Fruit fly (Drosophila melanogaster) whole organism, embryonic: ENCODE results near the gene Ndae1.

Experiments
- Ada2b ChIP-seq: fragments of 200-800 bp; sonication (Bioruptor generic); IDR thresholded peaks from 2 replicates; pipeline ENCODE4 v1.3.6; 2022; ENCODE audit warnings: missing biosample characterization, missing genetic modification characterization
- Atf3 ChIP-seq: fragments of 200-800 bp; sonication (Bioruptor generic); optimal IDR thresholded peaks from 3 replicates; lab custom pipeline; 2016; ENCODE audit warnings: missing biosample characterization, missing genetic modification characterization
- Bgb ChIP-seq: fragments of 200-800 bp; sonication (Bioruptor generic); IDR thresholded peaks from 2 replicates; pipeline ENCODE4 v1.3.6; 2022; ENCODE audit warnings: missing biosample characterization, missing genetic modification characterization; ENCODE audit not compliant: partially characterized antibody
- CG10209 ChIP-seq: fragments of 200-800 bp; sonication (Bioruptor generic); optimal IDR thresholded peaks from 3 replicates; lab custom pipeline; 2017; ENCODE audit warnings: missing biosample characterization, mild to moderate bottlenecking, missing genetic modification characterization, missing genetic modification reagents
- CG11085 ChIP-seq: fragments of 200-800 bp; sonication (Bioruptor generic); IDR thresholded peaks from 2 replicates; pipeline ENCODE4 v1.3.6; 2022; ENCODE audit warnings: missing biosample characterization, missing genetic modification characterization
- CG11723 ChIP-seq: fragments of 200-800 bp; sonication (Bioruptor generic); optimal IDR thresholded peaks from 2 replicates; lab custom pipeline; 2017; ENCODE audit warnings: missing biosample characterization, mild to moderate bottlenecking, missing genetic modification characterization
- CG12071 ChIP-seq: fragments of 200-800 bp; sonication (Bioruptor generic); optimal IDR thresholded peaks from 3 replicates; lab custom pipeline; 2018; ENCODE audit warnings: missing biosample characterization, mild to moderate bottlenecking, missing genetic modification characterization
- CG14667 ChIP-seq: fragments of 200-800 bp; sonication (Bioruptor generic); IDR thresholded peaks from 2 replicates; pipeline ENCODE4 v1.3.6; 2022; ENCODE audit warnings: missing biosample characterization, missing genetic modification characterization
- CG15514 ChIP-seq: fragments of 200-800 bp; sonication (Bioruptor generic); optimal IDR thresholded peaks from 3 replicates; lab custom pipeline; 2017; ENCODE audit warnings: missing biosample characterization, missing genetic modification characterization, mild to moderate bottlenecking, moderate library complexity, missing genetic modification reagents
- CG17568 ChIP-seq: fragments of 200-800 bp; sonication (Bioruptor generic); optimal IDR thresholded peaks from 2 replicates; lab custom pipeline; 2018; ENCODE audit warnings: missing biosample characterization, mild to moderate bottlenecking, missing genetic modification characterization, moderate library complexity
- CG17612 ChIP-seq: fragments of 200-800 bp; sonication (Bioruptor generic); IDR thresholded peaks from 2 replicates; pipeline ENCODE4 v1.3.6; 2022; ENCODE audit warnings: missing biosample characterization, missing genetic modification characterization
- CG18599 ChIP-seq: fragments of 200-800 bp; sonication (Bioruptor generic); optimal IDR thresholded peaks from 3 replicates; lab custom pipeline; 2017; ENCODE audit warnings: missing biosample characterization, missing genetic modification characterization, mild to moderate bottlenecking, moderate library complexity, missing genetic modification reagents
- CG18619 ChIP-seq: fragments of 200-800 bp; sonication (Bioruptor generic); optimal IDR thresholded peaks from 3 replicates; lab custom pipeline; 2017; ENCODE audit warnings: missing biosample characterization, mild to moderate bottlenecking, missing genetic modification characterization
- CG2120 ChIP-seq: fragments of 200-800 bp; sonication (Bioruptor generic); optimal IDR thresholded peaks from 3 replicates; lab custom pipeline; 2016; ENCODE audit warnings: missing biosample characterization, missing genetic modification characterization
- CG2202 ChIP-seq: fragments of 200-800 bp; sonication (Bioruptor generic); optimal IDR thresholded peaks from 2 replicates; lab custom pipeline; 2018; ENCODE audit warnings: missing biosample characterization, mild to moderate bottlenecking, missing genetic modification characterization
- CG2678 ChIP-seq: fragments of 200-800 bp; sonication (Bioruptor generic); optimal IDR thresholded peaks from 3 replicates; lab custom pipeline; 2019; ENCODE audit warnings: missing biosample characterization, mild to moderate bottlenecking, missing genetic modification characterization, moderate library complexity
- CG3281 ChIP-seq: fragments of 200-800 bp; sonication (Bioruptor generic); optimal IDR thresholded peaks from 3 replicates; lab custom pipeline; 2017; ENCODE audit warnings: missing biosample characterization, mild to moderate bottlenecking, missing genetic modification characterization
- CG3407 ChIP-seq: fragments of 200-800 bp; sonication (Bioruptor generic); optimal IDR thresholded peaks from 2 replicates; lab custom pipeline; 2018; ENCODE audit warnings: missing biosample characterization, mild to moderate bottlenecking, missing genetic modification characterization
- CG3838 ChIP-seq: fragments of 200-800 bp; sonication (Bioruptor generic); optimal IDR thresholded peaks from 3 replicates; lab custom pipeline; 2016; ENCODE audit warnings: missing biosample characterization, missing genetic modification characterization
- CG6854 ChIP-seq: fragments of 200-800 bp; sonication (Bioruptor generic); optimal IDR thresholded peaks from 3 replicates; lab custom pipeline; 2017; ENCODE audit warnings: missing biosample characterization, mild to moderate bottlenecking, missing genetic modification characterization
- CG8359 ChIP-seq: fragments of 200-800 bp; sonication (Bioruptor generic); optimal IDR thresholded peaks from 2 replicates; lab custom pipeline; 2017; ENCODE audit warnings: missing biosample characterization, mild to moderate bottlenecking, missing genetic modification characterization, borderline replicate concordance
- E2f1 ChIP-seq: fragments of 200-800 bp; sonication (Bioruptor generic); IDR thresholded peaks from 2 replicates; pipeline ENCODE4 v1.3.6; 2022; ENCODE audit warnings: missing biosample characterization, missing genetic modification characterization
- Fer3 ChIP-seq: fragments of 200-800 bp; sonication (Bioruptor generic); optimal IDR thresholded peaks from 2 replicates; lab custom pipeline; 2018; ENCODE audit warnings: missing biosample characterization, mild to moderate bottlenecking, missing genetic modification characterization, moderate library complexity
- Hmr ChIP-seq: fragments of 200-800 bp; sonication (Bioruptor generic); optimal IDR thresholded peaks from 3 replicates; lab custom pipeline; 2017; ENCODE audit warnings: mild to moderate bottlenecking, missing biosample characterization, missing genetic modification reagents, missing genetic modification characterization
- Med ChIP-seq: fragments of 200-800 bp; sonication (Bioruptor generic); peaks from one replicate; lab custom pipeline; 2016; ENCODE audit warnings: missing biosample characterization, missing genetic modification characterization, mild to moderate bottlenecking, inconsistent platforms, moderate library complexity
- Meics ChIP-seq: fragments of 200-800 bp; sonication (Bioruptor generic); optimal IDR thresholded peaks from 2 replicates; lab custom pipeline; 2017; ENCODE audit warnings: missing biosample characterization, mild to moderate bottlenecking, missing genetic modification characterization
- Opbp ChIP-seq: fragments of 200-800 bp; sonication (Bioruptor generic); IDR thresholded peaks from 3 replicates; pipeline ENCODE4 v1.3.6; 2022; ENCODE audit warnings: missing biosample characterization, missing genetic modification characterization; ENCODE audit not compliant: partially characterized antibody
- PHDP ChIP-seq: fragments of 200-800 bp; sonication (Bioruptor generic); optimal IDR thresholded peaks from 3 replicates; lab custom pipeline; 2018; ENCODE audit warnings: missing biosample characterization, mild to moderate bottlenecking, missing genetic modification characterization, moderate library complexity
- Vsx1 ChIP-seq: fragments of 200-800 bp; sonication (Bioruptor generic); optimal IDR thresholded peaks from 2 replicates; lab custom pipeline; 2017; ENCODE audit warnings: missing biosample characterization, mild to moderate bottlenecking, missing genetic modification characterization, missing genetic modification reagents
- al ChIP-seq: fragments of 200-800 bp; sonication (Bioruptor generic); IDR thresholded peaks from 2 replicates; pipeline ENCODE4 v1.3.6; 2022; ENCODE audit warnings: missing biosample characterization, missing genetic modification characterization
- amos ChIP-seq: fragments of 200-800 bp; sonication (Bioruptor generic); IDR thresholded peaks from 2 replicates; pipeline ENCODE4 v1.3.6; 2022; ENCODE audit warnings: missing biosample characterization, missing genetic modification characterization; ENCODE audit not compliant: partially characterized antibody
- ap ChIP-seq: fragments of 200-800 bp; sonication (Bioruptor generic); IDR thresholded peaks from 2 replicates; pipeline ENCODE4 v1.3.6; 2022; ENCODE audit warnings: missing biosample characterization, missing genetic modification characterization
- ara ChIP-seq: fragments of 200-800 bp; sonication (Bioruptor generic); IDR thresholded peaks from 2 replicates; pipeline ENCODE4 v1.3.6; 2022; ENCODE audit warnings: missing biosample characterization, missing genetic modification characterization
- ase ChIP-seq: fragments of 200-800 bp; sonication (Bioruptor generic); IDR thresholded peaks from 3 replicates; pipeline ENCODE4 v1.3.6; 2022; ENCODE audit warnings: missing biosample characterization, missing genetic modification characterization
- az2 ChIP-seq: fragments of 200-800 bp; sonication (Bioruptor generic); optimal IDR thresholded peaks from 3 replicates; lab custom pipeline; 2016; ENCODE audit warnings: missing biosample characterization, missing genetic modification characterization
- croc ChIP-seq: fragments of 200-800 bp; sonication (Bioruptor generic); conservative IDR thresholded peaks from 3 replicates; pipeline ENCODE4 v1.3.6; 2022; ENCODE audit warnings: missing biosample characterization, missing genetic modification characterization
- dysf ChIP-seq: fragments of 200-800 bp; sonication (Bioruptor generic); IDR thresholded peaks from 3 replicates; pipeline ENCODE4 v1.3.6; 2022; ENCODE audit warnings: missing biosample characterization, missing genetic modification characterization
- ems ChIP-seq: fragments of 200-800 bp; sonication (Bioruptor generic); optimal IDR thresholded peaks from 3 replicates; lab custom pipeline; 2016; ENCODE audit warnings: missing biosample characterization, missing genetic modification characterization
- gro ChIP-seq: fragments of 200-800 bp; sonication (Bioruptor generic); optimal IDR thresholded peaks from 2 replicates; lab custom pipeline; 2016; ENCODE audit warnings: missing biosample characterization, missing genetic modification characterization
- h ChIP-seq: fragments of >200 bp; optimal IDR thresholded peaks from 2 replicates; lab custom pipeline; 2017
- lab ChIP-seq: fragments of 200-800 bp; sonication (Bioruptor generic); optimal IDR thresholded peaks from 3 replicates; lab custom pipeline; 2017; ENCODE audit warnings: missing biosample characterization, missing genetic modification characterization, mild to moderate bottlenecking, moderate library complexity, missing genetic modification reagents
- lilli ChIP-seq: fragments of 200-800 bp; sonication (Bioruptor generic); optimal IDR thresholded peaks from 3 replicates; lab custom pipeline; 2016; ENCODE audit warnings: missing biosample characterization, missing genetic modification characterization
- pan ChIP-seq, 4 experiments: fragments of >200 bp in 3 of 4; fragments of 200-800 bp in 1 of 4; sonication (Bioruptor generic) in 1 of 4; optimal IDR thresholded peaks in 3 of 4; IDR thresholded peaks in 1 of 4; 2 replicates each; pipeline versions ENCODE4 v1.3.6 to Lab custom; 2017 to 2022; ENCODE audit warnings: missing biosample characterization in 2 of 4, missing genetic modification characterization in 2 of 4, mixed read lengths in 1 of 4
- pros ChIP-seq: fragments of 200-800 bp; sonication (Bioruptor generic); optimal IDR thresholded peaks from 3 replicates; lab custom pipeline; 2019; ENCODE audit warnings: missing biosample characterization, mild to moderate bottlenecking, missing genetic modification characterization, moderate library complexity
- repo ChIP-seq: fragments of 200-800 bp; sonication (Bioruptor generic); optimal IDR thresholded peaks from 2 replicates; lab custom pipeline; 2016; ENCODE audit warnings: missing biosample characterization, missing genetic modification characterization
- sob ChIP-seq: fragments of 200-800 bp; sonication (Bioruptor generic); IDR thresholded peaks from 2 replicates; pipeline ENCODE4 v1.3.6; 2022; ENCODE audit warnings: missing biosample characterization, missing genetic modification characterization
- stc ChIP-seq: fragments of 200-800 bp; sonication (Bioruptor generic); IDR thresholded peaks from 2 replicates; pipeline ENCODE4 v1.3.6; 2022; ENCODE audit warnings: missing biosample characterization, missing genetic modification characterization
- stwl ChIP-seq: fragments of 200-800 bp; sonication (Bioruptor generic); optimal IDR thresholded peaks from 3 replicates; lab custom pipeline; 2018; ENCODE audit warnings: missing biosample characterization, mild to moderate bottlenecking, missing genetic modification characterization, moderate library complexity
- twi ChIP-seq: fragments of 200-800 bp; optimal IDR thresholded peaks from 2 replicates; lab custom pipeline; 2019; ENCODE audit warnings: missing biosample characterization, mild to moderate bottlenecking, missing genetic modification characterization, moderate library complexity
- yki ChIP-seq: fragments of >200 bp; optimal IDR thresholded peaks from 3 replicates; lab custom pipeline; 2018
- z ChIP-seq: fragments of 200-800 bp; sonication (Bioruptor generic); IDR thresholded peaks from 3 replicates; pipeline ENCODE4 v1.3.6; 2022; ENCODE audit warnings: missing biosample characterization, missing genetic modification characterization

Gene Ndae1

DNA sequence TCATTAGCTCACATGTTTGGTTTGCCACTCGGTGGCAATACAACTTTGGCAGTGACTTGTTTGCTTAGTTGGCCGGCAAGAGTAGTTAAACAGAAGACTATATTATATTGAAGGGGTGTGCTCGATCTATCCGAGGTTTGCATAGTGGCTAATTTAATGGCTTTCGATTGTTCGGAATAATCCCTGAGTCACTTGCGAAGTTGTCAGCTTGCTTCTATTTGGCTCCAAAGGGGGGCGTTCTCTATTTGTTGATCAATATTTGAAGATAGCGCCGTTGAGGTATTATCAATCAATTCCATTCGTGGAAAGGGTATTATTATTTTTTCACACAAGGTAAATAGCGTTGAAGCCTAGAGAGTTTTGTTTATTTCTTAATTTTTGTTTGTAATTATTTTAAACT lies 1.0 kb downstream of the Ndae1 start:
- TF ChIP-seq CG10209 (peak; percentile 14), gro (GFP tag; lab: Kevin White, UChicago) (peak; percentile 42), twi (tag; lab: Kevin White, UChicago) (no peak), repo (GFP tag; lab: Kevin White, UChicago) (peak; percentile 3), CG11723 (GFP tag; lab: Kevin White, UChicago) (no peak), CG3838 (GFP tag; lab: Kevin White, UChicago) (no peak), CG6854 (GFP tag; lab: Kevin White, UChicago) (no peak), Fer3 (tag; lab: Kevin White, UChicago) (peak; percentile 0), CG11085 (GFP tag; lab: Robert Waterston, UW) (no peak), Vsx1 (GFP tag; lab: Kevin White, UChicago) (peak; percentile 24), CG18599 (GFP tag; lab: Kevin White, UChicago) (peak; percentile 35), amos (no peak), dysf (GFP tag; lab: Robert Waterston, UW) (0 out of 3 replicates have a peak, but pooled peaks have one; percentile 24), CG2678 (peak; percentile 24), h (lab: Kevin White, UChicago) (no peak), stwl (tag; lab: Kevin White, UChicago) (no peak), Meics (GFP tag; lab: Kevin White, UChicago) (peak; percentile 20), CG3407 (no peak), yki (lab: Kevin White, UChicago) (no peak), CG2120 (GFP tag; lab: Kevin White, UChicago) (peak; percentile 42), sob (GFP tag; lab: Robert Waterston, UW) (peak; percentile 33; the same call in 1 of the 2 replicates), CG14667 (GFP tag; lab: Robert Waterston, UW) (no peak), Med (peak; percentile 74), E2f1 (GFP tag; lab: Robert Waterston, UW) (no peak), CG18619 (GFP tag; lab: Kevin White, UChicago) (peak; percentile 29), CG15514 (GFP tag; lab: Kevin White, UChicago) (peak; percentile 33), Hmr (GFP tag; lab: Kevin White, UChicago) (peak; percentile 56), Ada2b (no peak), PHDP (tag; lab: Kevin White, UChicago) (peak; percentile 1), Opbp (GFP tag; lab: Robert Waterston, UW) (no peak), CG8359 (GFP tag; lab: Kevin White, UChicago) (no peak), Bgb (GFP tag; lab: Robert Waterston, UW) (no peak), CG3281 (peak; percentile 41), CG12071 (GFP tag; lab: Kevin White, UChicago) (no peak), lilli (no peak), lab (GFP tag; lab: Kevin White, UChicago) (peak; percentile 46), pros (no peak)

DNA sequence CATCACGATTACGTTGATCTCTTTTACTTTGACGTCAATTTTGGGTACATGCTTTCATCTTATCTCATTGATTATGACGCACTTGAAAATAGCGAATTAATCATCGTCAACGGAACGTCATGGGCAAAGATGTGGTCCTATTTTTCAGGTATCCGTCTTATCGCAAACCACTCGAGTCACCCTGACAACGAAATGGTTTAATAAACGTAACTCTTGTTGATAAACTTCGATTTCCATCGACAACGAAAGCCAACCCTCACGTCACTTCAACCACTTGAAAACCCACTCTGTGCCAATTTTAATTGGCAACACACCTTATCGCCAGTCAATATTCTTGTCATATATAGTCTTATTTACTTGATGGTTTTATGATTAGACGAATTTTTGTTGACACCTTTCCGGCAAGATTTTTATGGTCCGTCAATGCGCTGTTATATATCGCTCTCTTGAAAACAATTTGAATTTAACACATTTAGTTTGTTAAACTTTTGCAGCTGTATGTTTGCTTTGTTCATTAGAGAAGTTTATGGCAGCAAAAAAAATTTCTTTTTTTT lies 6.8 kb downstream of the Ndae1 start:
- TF ChIP-seq az2 (GFP tag; lab: Kevin White, UChicago) (no peak), CG17568 (GFP tag; lab: Kevin White, UChicago) (no peak), CG2678 (peak; percentile 15), CG2202 (tag; lab: Kevin White, UChicago) (no peak), stc (GFP tag; lab: Robert Waterston, UW) (no peak), pan (optimal IDR thresholded peaks at IDR 0.05; lab: Kevin White, UChicago) (no peak), pan (GFP tag; optimal IDR thresholded peaks at IDR 0.05 in 1 of 2, IDR thresholded peaks at IDR 0.05 in 1 of 2) (no peak), ap (no peak), z (no peak), CG10209 (no peak), PHDP (tag; lab: Kevin White, UChicago) (no peak), CG17612 (GFP tag; lab: Robert Waterston, UW) (no peak), ara (GFP tag; lab: Robert Waterston, UW) (no peak), Meics (GFP tag; lab: Kevin White, UChicago) (no peak), ems (GFP tag; lab: Kevin White, UChicago) (no peak), al (GFP tag; lab: Robert Waterston, UW) (no peak), Atf3 (GFP tag; lab: Kevin White, UChicago) (no peak), croc (GFP tag; lab: Robert Waterston, UW) (no peak), ase (GFP tag; lab: Robert Waterston, UW) (no peak)
